Worm (Caenorhabditis elegans) whole organism, midembryonic: ENCODE measurements around the gene C14C11.7.
A peak's percentile ranks its signal among the peaks of the same experiment; 100 is the strongest.

Source experiments
- T22C8.4 ChIP-seq: fragments of 200-800 bp; sonication (Bioruptor generic); IDR thresholded peaks from 2 replicates; pipeline ENCODE4 v1.3.6; 2022; ENCODE audit warnings: missing genetic modification characterization, missing compliant biosample characterization
- cog-1 ChIP-seq: sonication (generic microtip); optimal IDR thresholded peaks from 2 replicates; lab custom pipeline; 2016; ENCODE audit warnings: missing genetic modification characterization, missing compliant biosample characterization
- flt-1 ChIP-seq: fragments of 200-800 bp; sonication (Bioruptor generic); IDR thresholded peaks from 2 replicates; pipeline ENCODE4 v1.3.6; 2022; ENCODE audit warnings: missing genetic modification characterization, missing compliant biosample characterization
- klf-2 ChIP-seq: fragments of 200-800 bp; sonication (Bioruptor generic); conservative IDR thresholded peaks from 2 replicates; pipeline ENCODE4 v1.3.6; 2022; ENCODE audit warnings: missing genetic modification reagents, missing genetic modification characterization, missing compliant biosample characterization
- med-1 ChIP-seq: sonication (generic microtip); optimal IDR thresholded peaks from 2 replicates; lab custom pipeline; 2017; ENCODE audit warnings: missing genetic modification characterization, mild to moderate bottlenecking, missing compliant biosample characterization, antibody characterized with exemption, missing genetic modification reagents; ENCODE audit not compliant: insufficient read depth
- ref-1 ChIP-seq: fragments of 200-800 bp; sonication (Bioruptor generic); conservative IDR thresholded peaks from 2 replicates; pipeline ENCODE4 v1.3.6; 2022; ENCODE audit warnings: missing genetic modification reagents, missing genetic modification characterization, missing compliant biosample characterization
- tab-1 ChIP-seq: fragments of 200-800 bp; sonication (Bioruptor generic); IDR thresholded peaks from 2 replicates; pipeline ENCODE4 v1.3.6; 2022; ENCODE audit warnings: missing genetic modification characterization, missing compliant biosample characterization
- ztf-23 ChIP-seq: fragments of 200-800 bp; sonication (Bioruptor generic); IDR thresholded peaks from 2 replicates; pipeline ENCODE4 v1.3.6; 2022; ENCODE audit warnings: missing genetic modification reagents, missing genetic modification characterization, missing compliant biosample characterization
- ztf-29 ChIP-seq: fragments of 200-800 bp; sonication (Bioruptor generic); IDR thresholded peaks from 2 replicates; pipeline ENCODE4 v1.3.6; 2022; ENCODE audit warnings: missing genetic modification reagents, missing genetic modification characterization, missing compliant biosample characterization

C14C11.7 gene

ce11 chrV:5697581-5697980, 31.7 kb upstream of the C14C11.7 start:
- TF ChIP-seq flt-1 (no peak), med-1 (GFP tag; lab: Kevin White, UChicago) (no peak), tab-1 (GFP tag; lab: Robert Waterston, UW) (no peak), T22C8.4 (GFP tag; lab: Robert Waterston, UW) (no peak), ztf-23 (no peak), ref-1 (GFP tag; lab: Robert Waterston, UW) (no peak), ztf-29 (GFP tag; lab: Robert Waterston, UW) (no peak), cog-1 (tag; lab: Kevin White, UChicago) (no peak), klf-2 (GFP tag; lab: Robert Waterston, UW) (no peak)

- no peak for TF ChIP-seq tab-1 (GFP tag; lab: Robert Waterston, UW)
- no peak for TF ChIP-seq med-1 (GFP tag; lab: Kevin White, UChicago)
- no peak for TF ChIP-seq klf-2 (GFP tag; lab: Robert Waterston, UW)
- no peak for TF ChIP-seq T22C8.4 (GFP tag; lab: Robert Waterston, UW)
- TF ChIP-seq ztf-23, result no peak
- no peak for TF ChIP-seq ztf-29 (GFP tag; lab: Robert Waterston, UW)
- no peak for TF ChIP-seq ref-1 (GFP tag; lab: Robert Waterston, UW)
- no peak for TF ChIP-seq flt-1
- no peak for TF ChIP-seq cog-1 (tag; lab: Kevin White, UChicago)
Observed at ce11 chrV:5696177-5696576, 30.3 kb upstream of the C14C11.7 start.

- TF ChIP-seq ztf-23 (no peak), T22C8.4 (GFP tag; lab: Robert Waterston, UW) (no peak), tab-1 (GFP tag; lab: Robert Waterston, UW) (no peak), ref-1 (GFP tag; lab: Robert Waterston, UW) (no peak), flt-1 (no peak), ztf-29 (GFP tag; lab: Robert Waterston, UW) (no peak), cog-1 (tag; lab: Kevin White, UChicago) (no peak), med-1 (GFP tag; lab: Kevin White, UChicago) (no peak), klf-2 (GFP tag; lab: Robert Waterston, UW) (no peak)
Observed at ce11 chrV:5695635-5696034, 29.7 kb upstream of the C14C11.7 start.

- TF ChIP-seq ztf-23 (no peak), klf-2 (GFP tag; lab: Robert Waterston, UW) (no peak), ref-1 (GFP tag; lab: Robert Waterston, UW) (no peak), ztf-29 (GFP tag; lab: Robert Waterston, UW) (no peak), cog-1 (tag; lab: Kevin White, UChicago) (no peak), med-1 (GFP tag; lab: Kevin White, UChicago) (no peak), tab-1 (GFP tag; lab: Robert Waterston, UW) (no peak), T22C8.4 (GFP tag; lab: Robert Waterston, UW) (no peak)
Observed at ce11 chrV:5693595-5693994, 27.7 kb upstream of the C14C11.7 start.

- no peak for TF ChIP-seq flt-1
- no peak for TF ChIP-seq T22C8.4 (GFP tag; lab: Robert Waterston, UW)
- no peak for TF ChIP-seq med-1 (GFP tag; lab: Kevin White, UChicago)
- no peak for TF ChIP-seq tab-1 (GFP tag; lab: Robert Waterston, UW)
- no peak for TF ChIP-seq ztf-29 (GFP tag; lab: Robert Waterston, UW)
- no peak for TF ChIP-seq ref-1 (GFP tag; lab: Robert Waterston, UW)
- no peak for TF ChIP-seq cog-1 (tag; lab: Kevin White, UChicago)
- TF ChIP-seq ztf-23, result no peak
- no peak for TF ChIP-seq klf-2 (GFP tag; lab: Robert Waterston, UW)
Observed at ce11 chrV:5691665-5692407, 25.9 kb upstream of the C14C11.7 start, which contains the start of gene F25B4.8. TSS of gene F25B4.8 (minus strand) at chrV:5691715.

- TF ChIP-seq klf-2 (GFP tag; lab: Robert Waterston, UW) (no peak), tab-1 (GFP tag; lab: Robert Waterston, UW) (no peak), med-1 (GFP tag; lab: Kevin White, UChicago) (no peak), ref-1 (GFP tag; lab: Robert Waterston, UW) (no peak), flt-1 (no peak), ztf-29 (GFP tag; lab: Robert Waterston, UW) (no peak), cog-1 (tag; lab: Kevin White, UChicago) (no peak), ztf-23 (no peak), T22C8.4 (GFP tag; lab: Robert Waterston, UW) (no peak)
Observed at ce11 chrV:5687115-5687979, 21.5 kb upstream of the C14C11.7 start, which contains the start of gene F25B4.7. TSS of gene F25B4.7 (minus strand) at chrV:5687226.

ce11 chrV:5684534-5684933, 18.6 kb upstream of the C14C11.7 start, which contains the start of the genes hmgs-1 and F25B4.4:
TSS of gene hmgs-1 (minus strand) at chrV:5684589.
TSS of gene F25B4.4 (plus strand) at chrV:5684873.
- TF ChIP-seq klf-2 (GFP tag; lab: Robert Waterston, UW), result no peak
- no peak for TF ChIP-seq ztf-23
- TF ChIP-seq flt-1, result 0 out of 2 replicates have a peak, but pooled peaks have one; percentile 27
- no peak for TF ChIP-seq ztf-29 (GFP tag; lab: Robert Waterston, UW)
- TF ChIP-seq ref-1 (GFP tag; lab: Robert Waterston, UW), result no peak
- no peak for TF ChIP-seq med-1 (GFP tag; lab: Kevin White, UChicago)
- TF ChIP-seq cog-1 (tag; lab: Kevin White, UChicago), result peak; percentile 39
- TF ChIP-seq T22C8.4 (GFP tag; lab: Robert Waterston, UW), result no peak
- TF ChIP-seq tab-1 (GFP tag; lab: Robert Waterston, UW), result no peak

ce11 chrV:5682530-5682929, 16.6 kb upstream of the C14C11.7 start, which contains the start of gene prp-39:
TSS of gene prp-39 (minus strand) at chrV:5682630.
- TF ChIP-seq cog-1 (tag; lab: Kevin White, UChicago) (no peak), klf-2 (GFP tag; lab: Robert Waterston, UW) (no peak), tab-1 (GFP tag; lab: Robert Waterston, UW) (no peak), ref-1 (GFP tag; lab: Robert Waterston, UW) (no peak), med-1 (GFP tag; lab: Kevin White, UChicago) (no peak), flt-1 (no peak), ztf-23 (no peak), T22C8.4 (GFP tag; lab: Robert Waterston, UW) (no peak), ztf-29 (GFP tag; lab: Robert Waterston, UW) (no peak)
